Worm (Caenorhabditis elegans) whole organism, L4 larva: ENCODE measurements around the gene act-1.

ENCODE experiments used
- D1046.2 ChIP-seq: fragments of 200-800 bp; sonication (Bioruptor generic); IDR thresholded peaks from 2 replicates; pipeline ENCODE4 v1.3.6; 2022; ENCODE audit warnings: missing genetic modification characterization, missing compliant biosample characterization
- ceh-82 ChIP-seq: sonication (generic microtip); optimal IDR thresholded peaks from 2 replicates; lab custom pipeline; 2017; ENCODE audit warnings: missing biosample characterization, missing genetic modification characterization

DNA sequence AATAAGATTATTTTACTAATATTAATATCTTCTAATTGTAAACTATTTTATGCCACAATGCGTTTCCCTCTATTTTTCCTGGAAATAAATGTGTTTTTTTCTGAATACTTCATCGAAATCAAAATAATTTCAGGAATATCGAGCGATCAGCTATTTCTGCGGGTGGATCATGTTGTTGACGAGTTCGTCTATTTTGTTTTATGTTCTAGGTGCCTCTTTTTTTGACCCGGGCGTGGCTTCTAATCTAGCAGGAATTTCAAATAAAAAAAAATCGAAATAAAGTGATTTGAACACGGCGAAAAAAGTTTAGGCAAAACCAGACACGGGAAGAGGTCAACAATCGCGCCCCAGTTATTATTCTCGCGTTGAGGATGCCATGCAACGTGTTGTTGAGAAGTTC lies 28.9 kb upstream of the act-1 start, which contains the start of gene T04C12.33:
- TF ChIP-seq ceh-82 (tag; lab: Kevin White, UChicago) = no peak
- TF ChIP-seq D1046.2 (GFP tag; lab: Robert Waterston, UW) = no peak
